Fruit fly (Drosophila melanogaster): ENCODE results near the gene sordd1.

sordd1 gene

dm6 chrX:15837530-15837929, 41.7 kb upstream of the sordd1 start, which contains the start of gene CG8565:
Gene CG8565, plus strand, starts transcription at chrX:15837830.
- TF ChIP-seq cg (GFP tag; optimal IDR thresholded peaks at IDR 0.05) (no peak), Camta (GFP tag; optimal IDR thresholded peaks at IDR 0.05) (no peak), Rfx (GFP tag; IDR thresholded peaks at IDR 0.05) (no peak), CG9797 (GFP tag; optimal IDR thresholded peaks at IDR 0.05) (no peak), Ada2b (GFP tag; IDR thresholded peaks at IDR 0.05) (no peak), CG5245 (GFP tag; optimal IDR thresholded peaks at IDR 0.05) (no peak), CG3281 (GFP tag; optimal IDR thresholded peaks at IDR 0.05) (no peak), Bteb2 (GFP tag; optimal IDR thresholded peaks at IDR 0.05) (no peak), stwl (tag; optimal IDR thresholded peaks at IDR 0.05) (no peak), CG31388 (GFP tag; optimal IDR thresholded peaks at IDR 0.05) (no peak), CG2199 (GFP tag; IDR thresholded peaks at IDR 0.05) (no peak), CG3838 (GFP tag; optimal IDR thresholded peaks at IDR 0.05) (no peak), CG17568 (GFP tag; optimal IDR thresholded peaks at IDR 0.05) (no peak), vfl (GFP tag; optimal IDR thresholded peaks at IDR 0.05) (no peak)

dm6 chrX:15835393-15835792, 39.6 kb upstream of the sordd1 start, which contains the start of gene Chc:
Gene Chc, minus strand, starts transcription at chrX:15835490.
- TF ChIP-seq CG12942 (GFP tag; optimal IDR thresholded peaks at IDR 0.05): no peak
- peak; percentile 78 for TF ChIP-seq pzg (GFP tag; optimal IDR thresholded peaks at IDR 0.05)
- TF ChIP-seq CG17186 (GFP tag; optimal IDR thresholded peaks at IDR 0.05): peak; percentile 32
- peak; percentile 69 for TF ChIP-seq sd (tag; optimal IDR thresholded peaks at IDR 0.05)
- no peak for TF ChIP-seq sug (tag; optimal IDR thresholded peaks at IDR 0.05)
- TF ChIP-seq Taf1 (GFP tag; IDR thresholded peaks at IDR 0.05): no peak
- TF ChIP-seq amos (GFP tag; IDR thresholded peaks at IDR 0.05; ENCODE audit: partially characterized antibody): peak; percentile 99
- TF ChIP-seq CG10366 (GFP tag; IDR thresholded peaks at IDR 0.05): no peak
- no peak for TF ChIP-seq bsh (GFP tag; optimal IDR thresholded peaks at IDR 0.05)
- TF ChIP-seq gsb-n (tag; optimal IDR thresholded peaks at IDR 0.05): no peak
- TF ChIP-seq luna (GFP tag; optimal IDR thresholded peaks at IDR 0.05): no peak
- TF ChIP-seq tna (GFP tag; IDR thresholded peaks at IDR 0.05; ENCODE audit: partially characterized antibody): peak; percentile 96
- no peak for TF ChIP-seq her (GFP tag; optimal IDR thresholded peaks at IDR 0.05)
- no peak for TF ChIP-seq Hmx (GFP tag; optimal IDR thresholded peaks at IDR 0.05)
- no peak for TF ChIP-seq Hr39 (optimal IDR thresholded peaks at IDR 0.05)
- no peak for TF ChIP-seq Ada2b (GFP tag; IDR thresholded peaks at IDR 0.05)
- TF ChIP-seq ranshi (GFP tag; IDR thresholded peaks at IDR 0.05): no peak
- TF ChIP-seq CG1602 (GFP tag; optimal IDR thresholded peaks at IDR 0.05): no peak
- TF ChIP-seq ftz-f1 (GFP tag; optimal IDR thresholded peaks at IDR 0.05): no peak
- TF ChIP-seq yki (optimal IDR thresholded peaks at IDR 0.05): no peak
- TF ChIP-seq ttk (GFP tag; IDR thresholded peaks at IDR 0.05): no peak
- no peak for TF ChIP-seq Trl (optimal IDR thresholded peaks at IDR 0.05)
- TF ChIP-seq Trl (GFP tag; optimal IDR thresholded peaks at IDR 0.05): no peak
- no peak for TF ChIP-seq fd3F (GFP tag; optimal IDR thresholded peaks at IDR 0.05)
- TF ChIP-seq CG1603 (tag; optimal IDR thresholded peaks at IDR 0.05): peak; percentile 75
- TF ChIP-seq CG15696 (tag; optimal IDR thresholded peaks at IDR 0.05): no peak
- TF ChIP-seq HHEX (GFP tag; optimal IDR thresholded peaks at IDR 0.05): no peak
- TF ChIP-seq gcm2 (GFP tag; optimal IDR thresholded peaks at IDR 0.05): no peak
- no peak for TF ChIP-seq Fer3 (tag; optimal IDR thresholded peaks at IDR 0.05)
- TF ChIP-seq CG12391 (tag; optimal IDR thresholded peaks at IDR 0.05): peak; percentile 3
- no peak for TF ChIP-seq gcm (GFP tag; optimal IDR thresholded peaks at IDR 0.05)
- no peak for TF ChIP-seq HmgD (GFP tag; optimal IDR thresholded peaks at IDR 0.05)
- TF ChIP-seq usp (GFP tag; optimal IDR thresholded peaks at IDR 0.05): no peak
- TF ChIP-seq CG2202 (tag; optimal IDR thresholded peaks at IDR 0.05): no peak
- peak; percentile 44 for TF ChIP-seq CG15479 (GFP tag; optimal IDR thresholded peaks at IDR 0.05)
- TF ChIP-seq zfh2 (GFP tag; optimal IDR thresholded peaks at IDR 0.05): no peak
- TF ChIP-seq CG5180 (GFP tag; optimal IDR thresholded peaks at IDR 0.05): no peak
- TF ChIP-seq CG1233 (GFP tag; optimal IDR thresholded peaks at IDR 0.05): no peak
- TF ChIP-seq Tbp (GFP tag; optimal IDR thresholded peaks at IDR 0.05): no peak
